Fruit fly (Drosophila melanogaster) whole organism, embryonic: ENCODE data around the gene baf.

Source experiments
- Abd-B ChIP-seq: fragments of 200-800 bp; sonication (Bioruptor generic); optimal IDR thresholded peaks from 2 replicates; lab custom pipeline; 2018; ENCODE audit warnings: missing biosample characterization, mild to moderate bottlenecking, missing genetic modification characterization, moderate library complexity
- Bteb2 ChIP-seq: fragments of 200-800 bp; sonication (Bioruptor generic); optimal IDR thresholded peaks from 2 replicates; lab custom pipeline; 2016; ENCODE audit warnings: missing biosample characterization, missing genetic modification characterization
- CG12155 ChIP-seq: fragments of 200-800 bp; sonication (Bioruptor generic); optimal IDR thresholded peaks from 3 replicates; lab custom pipeline; 2016; ENCODE audit warnings: missing biosample characterization, missing genetic modification characterization
- CG13424 ChIP-seq: fragments of 200-800 bp; sonication (Bioruptor generic); optimal IDR thresholded peaks from 2 replicates; lab custom pipeline; 2019; ENCODE audit warnings: missing biosample characterization, mild to moderate bottlenecking, missing genetic modification characterization, moderate library complexity
- CG14014 ChIP-seq: fragments of 200-800 bp; sonication (Bioruptor generic); IDR thresholded peaks from 2 replicates; pipeline ENCODE4 v1.3.6; 2022; ENCODE audit warnings: missing biosample characterization, missing genetic modification characterization
- CG1647 ChIP-seq: fragments of 200-800 bp; sonication (Bioruptor generic); optimal IDR thresholded peaks from 3 replicates; lab custom pipeline; 2016; ENCODE audit warnings: missing biosample characterization, missing genetic modification characterization
- CG17361 ChIP-seq: fragments of 200-800 bp; sonication (Bioruptor generic); IDR thresholded peaks from 3 replicates; pipeline ENCODE4 v1.3.6; 2022; ENCODE audit warnings: missing biosample characterization, missing genetic modification characterization
- CG18476 ChIP-seq: fragments of 200-800 bp; sonication (Bioruptor generic); optimal IDR thresholded peaks from 2 replicates; lab custom pipeline; 2016; ENCODE audit warnings: missing biosample characterization, mild to moderate bottlenecking, missing genetic modification characterization
- CG2199 ChIP-seq: fragments of 200-800 bp; sonication (Bioruptor generic); IDR thresholded peaks from 3 replicates; pipeline ENCODE4 v1.3.6; 2022; ENCODE audit warnings: missing biosample characterization, missing genetic modification characterization
- CG2202 ChIP-seq: fragments of 200-800 bp; sonication (Bioruptor generic); optimal IDR thresholded peaks from 2 replicates; lab custom pipeline; 2018; ENCODE audit warnings: missing biosample characterization, mild to moderate bottlenecking, missing genetic modification characterization
- CG3847 ChIP-seq: fragments of 200-800 bp; sonication (Bioruptor generic); IDR thresholded peaks from 2 replicates; pipeline ENCODE4 v1.3.6; 2022; ENCODE audit warnings: missing biosample characterization, missing genetic modification characterization
- CG42726 ChIP-seq: fragments of 200-800 bp; sonication (Bioruptor generic); IDR thresholded peaks from 2 replicates; pipeline ENCODE4 v1.3.6; 2022; ENCODE audit warnings: missing biosample characterization, missing genetic modification characterization; ENCODE audit not compliant: partially characterized antibody
- CG4854 ChIP-seq: fragments of 200-800 bp; sonication (Bioruptor generic); optimal IDR thresholded peaks from 2 replicates; lab custom pipeline; 2016; ENCODE audit warnings: missing biosample characterization, missing genetic modification characterization, inconsistent platforms
- CG6254 ChIP-seq: fragments of 200-800 bp; sonication (Bioruptor generic); optimal IDR thresholded peaks from 3 replicates; lab custom pipeline; 2017; ENCODE audit warnings: mild to moderate bottlenecking, missing biosample characterization, missing genetic modification reagents, missing genetic modification characterization
- CG6654 ChIP-seq: fragments of 200-800 bp; sonication (Bioruptor generic); optimal IDR thresholded peaks from 2 replicates; lab custom pipeline; 2017; ENCODE audit warnings: missing biosample characterization, mild to moderate bottlenecking, missing genetic modification characterization
- CG7786 ChIP-seq: fragments of 200-800 bp; sonication (Bioruptor generic); optimal IDR thresholded peaks from 2 replicates; lab custom pipeline; 2016; ENCODE audit warnings: missing biosample characterization, missing genetic modification characterization
- CG8290 ChIP-seq, 3 experiments: fragments of 200-800 bp; sonication (Bioruptor generic); optimal IDR thresholded peaks; 2 replicates each; lab custom pipeline; 2016 to 2019; ENCODE audit warnings: missing biosample characterization in 3 of 3, missing genetic modification characterization in 3 of 3, mild to moderate bottlenecking in 2 of 3, moderate library complexity in 1 of 3
- CG8944 ChIP-seq: fragments of 200-800 bp; sonication (Bioruptor generic); optimal IDR thresholded peaks from 3 replicates; lab custom pipeline; 2016; ENCODE audit warnings: missing biosample characterization, missing genetic modification characterization
- D ChIP-seq, 2 experiments: fragments of 200-800 bp in 1 of 2; fragments of >200 bp in 1 of 2; sonication (Bioruptor generic) in 1 of 2; optimal IDR thresholded peaks; 2 replicates in 1 of 2; 3 replicates in 1 of 2; lab custom pipeline; 2017; ENCODE audit warnings: mild to moderate bottlenecking in 1 of 2, missing biosample characterization in 1 of 2, missing genetic modification characterization in 1 of 2, missing genetic modification reagents in 1 of 2
- Dll ChIP-seq: fragments of 200-800 bp; sonication (Bioruptor generic); IDR thresholded peaks from 4 replicates; pipeline ENCODE4 v1.3.6; 2022; ENCODE audit warnings: missing biosample characterization, missing genetic modification characterization; ENCODE audit not compliant: partially characterized antibody
- Doc2 ChIP-seq: fragments of 200-800 bp; sonication (Bioruptor generic); IDR thresholded peaks from 2 replicates; pipeline ENCODE4 v1.3.6; 2022; ENCODE audit warnings: missing biosample characterization, missing genetic modification characterization
- Doc3 ChIP-seq: fragments of 200-800 bp; sonication (Bioruptor generic); IDR thresholded peaks from 3 replicates; pipeline ENCODE4 v1.3.6; 2022; ENCODE audit warnings: missing biosample characterization, missing genetic modification characterization; ENCODE audit not compliant: partially characterized antibody
- Max ChIP-seq: fragments of 200-800 bp; sonication (Bioruptor generic); optimal IDR thresholded peaks from 2 replicates; lab custom pipeline; 2016; ENCODE audit warnings: missing biosample characterization, mild to moderate bottlenecking, missing genetic modification characterization
- Nf-YC ChIP-seq: fragments of 200-800 bp; optimal IDR thresholded peaks from 3 replicates; lab custom pipeline; 2019; ENCODE audit warnings: missing biosample characterization, mild to moderate bottlenecking, missing genetic modification characterization, moderate library complexity
- Scr ChIP-seq: fragments of 200-800 bp; sonication (Bioruptor generic); IDR thresholded peaks from 2 replicates; pipeline ENCODE4 v1.3.6; 2022; ENCODE audit warnings: missing biosample characterization, missing genetic modification characterization; ENCODE audit not compliant: partially characterized antibody
- ash1 ChIP-seq: fragments of 200-800 bp; sonication (Bioruptor generic); optimal IDR thresholded peaks from 2 replicates; lab custom pipeline; 2018; ENCODE audit warnings: missing biosample characterization, mild to moderate bottlenecking, missing genetic modification characterization
- ato ChIP-seq: fragments of 200-800 bp; sonication (Bioruptor generic); IDR thresholded peaks from 2 replicates; pipeline ENCODE4 v1.3.6; 2022; ENCODE audit warnings: missing biosample characterization, missing genetic modification characterization; ENCODE audit not compliant: partially characterized antibody
- br ChIP-seq: fragments of >200 bp; optimal IDR thresholded peaks from 2 replicates; lab custom pipeline; 2017
- fu2 ChIP-seq: fragments of 200-800 bp; sonication (Bioruptor generic); optimal IDR thresholded peaks from 2 replicates; lab custom pipeline; 2016; ENCODE audit warnings: missing biosample characterization, missing genetic modification characterization
- gce ChIP-seq: fragments of 200-800 bp; sonication (Bioruptor generic); IDR thresholded peaks from 3 replicates; pipeline ENCODE4 v1.3.6; 2022; ENCODE audit warnings: missing biosample characterization, missing genetic modification characterization
- gsb ChIP-seq: fragments of 200-800 bp; sonication (Bioruptor generic); IDR thresholded peaks from 2 replicates; pipeline ENCODE4 v1.3.6; 2022; ENCODE audit warnings: missing biosample characterization, missing genetic modification characterization
- gsb-n ChIP-seq: fragments of 200-800 bp; sonication (Bioruptor generic); optimal IDR thresholded peaks from 3 replicates; lab custom pipeline; 2018; ENCODE audit warnings: missing biosample characterization, mild to moderate bottlenecking, missing genetic modification characterization
- hb ChIP-seq: fragments of 200-800 bp; sonication (Bioruptor generic); IDR thresholded peaks from 3 replicates; pipeline ENCODE4 v1.3.6; 2022; ENCODE audit warnings: missing biosample characterization, missing genetic modification characterization; ENCODE audit not compliant: partially characterized antibody
- hkb ChIP-seq, 2 experiments: fragments of 200-800 bp in 1 of 2; fragments of >200 bp in 1 of 2; sonication (Bioruptor generic) in 1 of 2; IDR thresholded peaks in 1 of 2; optimal IDR thresholded peaks in 1 of 2; 2 replicates each; pipeline versions ENCODE4 v1.3.6 to Lab custom; 2017 to 2022; ENCODE audit warnings: missing biosample characterization in 1 of 2, missing genetic modification characterization in 1 of 2
- hth ChIP-seq: fragments of >200 bp; optimal IDR thresholded peaks from 2 replicates; lab custom pipeline; 2017; ENCODE audit warnings: inconsistent platforms
- inv ChIP-seq: fragments of 200-800 bp; sonication (Bioruptor generic); IDR thresholded peaks from 2 replicates; pipeline ENCODE4 v1.3.6; 2022; ENCODE audit warnings: missing biosample characterization, missing genetic modification characterization; ENCODE audit not compliant: partially characterized antibody
- kay ChIP-seq: fragments of 200-800 bp; sonication (Bioruptor generic); optimal IDR thresholded peaks from 2 replicates; lab custom pipeline; 2016; ENCODE audit warnings: missing biosample characterization, missing genetic modification characterization
- klu ChIP-seq: fragments of 200-800 bp; sonication (Bioruptor generic); IDR thresholded peaks from 2 replicates; pipeline ENCODE4 v1.3.6; 2022; ENCODE audit warnings: missing biosample characterization, missing genetic modification characterization
- nom ChIP-seq: fragments of 200-800 bp; sonication (Bioruptor generic); optimal IDR thresholded peaks from 2 replicates; lab custom pipeline; 2017; ENCODE audit warnings: missing biosample characterization, missing genetic modification characterization, mild to moderate bottlenecking, moderate library complexity, missing genetic modification reagents
- odd ChIP-seq: fragments of 200-800 bp; sonication (Bioruptor generic); optimal IDR thresholded peaks from 2 replicates; lab custom pipeline; 2017; ENCODE audit warnings: missing biosample characterization, mild to moderate bottlenecking, missing genetic modification characterization
- pfk ChIP-seq: fragments of 200-800 bp; sonication (Bioruptor generic); optimal IDR thresholded peaks from 2 replicates; lab custom pipeline; 2018; ENCODE audit warnings: missing biosample characterization, mild to moderate bottlenecking, missing genetic modification characterization, moderate library complexity
- prd ChIP-seq, 3 experiments: fragments of >200 bp in 2 of 3; fragments of 200-800 bp in 1 of 3; sonication (Bioruptor generic) in 1 of 3; optimal IDR thresholded peaks in 2 of 3; IDR thresholded peaks in 1 of 3; 2 replicates in 2 of 3; 3 replicates in 1 of 3; pipeline versions ENCODE4 v1.3.6 to Lab custom; 2017 to 2022; ENCODE audit warnings: missing biosample characterization in 1 of 3, missing genetic modification characterization in 1 of 3
- sens-2 ChIP-seq: fragments of 200-800 bp; sonication (Bioruptor generic); IDR thresholded peaks from 2 replicates; pipeline ENCODE4 v1.3.6; 2022; ENCODE audit warnings: missing biosample characterization, missing genetic modification characterization
- seq ChIP-seq: fragments of 200-800 bp; sonication (Bioruptor generic); IDR thresholded peaks from 2 replicates; pipeline ENCODE4 v1.3.6; 2022; ENCODE audit warnings: missing biosample characterization, missing genetic modification characterization
- sima ChIP-seq: fragments of 200-800 bp; sonication (Bioruptor generic); optimal IDR thresholded peaks from 2 replicates; lab custom pipeline; 2016; ENCODE audit warnings: missing biosample characterization, missing genetic modification characterization
- slou ChIP-seq: fragments of 200-800 bp; sonication (Bioruptor generic); optimal IDR thresholded peaks from 3 replicates; lab custom pipeline; 2016; ENCODE audit warnings: missing biosample characterization, missing genetic modification characterization
- stc ChIP-seq: fragments of 200-800 bp; sonication (Bioruptor generic); IDR thresholded peaks from 2 replicates; pipeline ENCODE4 v1.3.6; 2022; ENCODE audit warnings: missing biosample characterization, missing genetic modification characterization

Gene baf

DNA sequence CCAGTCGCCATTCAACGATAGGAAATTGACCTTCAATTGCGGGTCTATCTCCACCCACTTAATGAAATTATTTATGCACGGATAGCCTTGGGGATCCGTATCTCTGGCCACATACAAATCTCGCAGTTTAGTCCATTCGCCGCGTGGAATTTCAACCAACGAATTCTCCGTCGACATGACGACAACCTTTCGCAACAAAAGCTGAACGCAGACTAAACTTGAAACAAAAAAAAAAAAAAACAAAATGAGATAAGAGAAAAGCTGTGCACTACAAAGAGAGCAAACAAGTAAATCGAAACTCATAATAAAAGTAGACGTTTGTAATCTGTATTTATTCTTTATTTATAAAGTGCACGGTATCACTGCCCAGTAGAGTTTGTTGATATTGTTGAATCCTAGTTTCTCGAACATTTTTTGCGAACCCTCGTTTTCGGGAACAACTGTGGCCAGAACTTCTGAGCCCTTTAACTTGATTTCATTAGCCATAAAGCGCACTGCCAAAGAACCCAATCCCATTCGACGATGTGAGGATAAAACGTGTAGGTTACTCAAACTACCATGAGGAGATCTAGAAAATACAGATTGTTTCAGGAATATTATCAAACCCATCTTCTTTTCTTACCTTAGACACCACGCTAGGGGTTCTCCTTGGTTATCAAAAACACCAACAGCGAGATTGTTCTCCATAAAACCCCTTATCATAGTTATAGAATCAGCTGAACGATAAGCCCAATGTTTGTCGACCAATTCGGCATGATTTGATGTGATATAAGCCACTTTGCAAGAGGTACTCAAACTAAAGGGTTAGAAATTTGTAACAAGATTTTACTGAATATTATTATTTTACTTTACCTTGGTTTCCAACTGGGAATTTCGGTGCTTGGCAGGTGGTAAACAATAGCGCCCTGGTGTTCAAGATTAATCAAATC is 19.7 kb upstream of the baf start, which contains the start of gene CG12560 (continued):
- TF ChIP-seq CG8290 (GFP tag; optimal IDR thresholded peaks at IDR 0.05; lab: Kevin White, UChicago) (no peak), CG8290 (tag; optimal IDR thresholded peaks at IDR 0.05; lab: Kevin White, UChicago) (peak in 1 of 2 experiments; percentile 11), pfk (GFP tag; lab: Kevin White, UChicago) (no peak), hkb (optimal IDR thresholded peaks at IDR 0.05; lab: Kevin White, UChicago) (no peak), hkb (GFP tag; IDR thresholded peaks at IDR 0.05; lab: Robert Waterston, UW) (0 out of 2 replicates have a peak, but pooled peaks have one; percentile 32), klu (GFP tag; lab: Robert Waterston, UW) (no peak), prd (optimal IDR thresholded peaks at IDR 0.05; lab: Kevin White, UChicago) (no peak), prd (GFP tag; IDR thresholded peaks at IDR 0.05; lab: Robert Waterston, UW) (no peak), CG18476 (GFP tag; lab: Kevin White, UChicago) (no peak), Max (GFP tag; lab: Kevin White, UChicago) (no peak), CG6254 (GFP tag; lab: Kevin White, UChicago) (no peak), sima (GFP tag; lab: Kevin White, UChicago) (no peak), CG8944 (GFP tag; lab: Kevin White, UChicago) (no peak), hth (no peak), kay (no peak), nom (peak; percentile 58), Dll (GFP tag; lab: Robert Waterston, UW) (no peak), hb (GFP tag; lab: Robert Waterston, UW) (no peak), seq (0 out of 2 replicates have a peak, but pooled peaks have one; percentile 7), sens-2 (GFP tag; lab: Robert Waterston, UW) (peak; percentile 55), CG4854 (GFP tag; lab: Kevin White, UChicago) (no peak), D (optimal IDR thresholded peaks at IDR 0.05; lab: Kevin White, UChicago) (no peak), D (GFP tag; optimal IDR thresholded peaks at IDR 0.05; lab: Kevin White, UChicago) (no peak), Abd-B (no peak), CG6654 (GFP tag; lab: Kevin White, UChicago) (no peak), CG2202 (tag; lab: Kevin White, UChicago) (no peak), Doc2 (GFP tag; lab: Robert Waterston, UW) (no peak), fu2 (GFP tag; lab: Kevin White, UChicago) (no peak), ash1 (no peak), inv (GFP tag; lab: Robert Waterston, UW) (no peak), CG7786 (GFP tag; lab: Kevin White, UChicago) (no peak), CG12155 (GFP tag; lab: Kevin White, UChicago) (no peak), gsb (GFP tag; lab: Robert Waterston, UW) (no peak), odd (GFP tag; lab: Kevin White, UChicago) (no peak), gce (GFP tag; lab: Robert Waterston, UW) (no peak), ato (GFP tag; lab: Robert Waterston, UW) (no peak), Scr (GFP tag; lab: Robert Waterston, UW) (0 out of 2 replicates have a peak, but pooled peaks have one; percentile 21), br (lab: Kevin White, UChicago) (no peak), CG13424 (no peak), gsb-n (tag; lab: Kevin White, UChicago) (no peak), CG3847 (GFP tag; lab: Robert Waterston, UW) (no peak), CG17361 (no peak), slou (GFP tag; lab: Kevin White, UChicago) (no peak), Bteb2 (GFP tag; lab: Kevin White, UChicago) (no peak), CG14014 (GFP tag; lab: Robert Waterston, UW) (no peak; the same call in 1 of the 2 replicates), Nf-YC (tag; lab: Kevin White, UChicago) (no peak), stc (no peak; the same call in 1 of the 2 replicates), Doc3 (no peak), CG1647 (GFP tag; lab: Kevin White, UChicago) (no peak), CG2199 (no peak), CG42726 (GFP tag; lab: Robert Waterston, UW) (no peak)
